Worm (Caenorhabditis elegans) whole organism, mixed stage, embryonic: ENCODE measurements around the gene W02B12.16.

ENCODE experiments used
- M03D4.4 ChIP-seq: sonication (generic microtip); optimal IDR thresholded peaks from 2 replicates; lab custom pipeline; 2017; ENCODE audit warnings: mild to moderate bottlenecking, missing genetic modification characterization, missing compliant biosample characterization
- bed-3 ChIP-seq: fragments of 200-800 bp; sonication (Bioruptor generic); optimal IDR thresholded peaks from 3 replicates; lab custom pipeline; 2018; ENCODE audit warnings: mild to moderate bottlenecking, missing genetic modification characterization, moderate library complexity, missing compliant biosample characterization
- blmp-1 ChIP-seq: fragments of 150-350 bp; optimal IDR thresholded peaks from 2 replicates; lab custom pipeline; 2014; ENCODE audit warnings: missing biosample characterization, missing genetic modification characterization
- ceh-39 ChIP-seq: fragments of 150-350 bp; optimal IDR thresholded peaks from 2 replicates; lab custom pipeline; 2014; ENCODE audit warnings: missing biosample characterization, missing genetic modification characterization
- ceh-43 ChIP-seq: fragments of 200-800 bp; sonication (Bioruptor generic); optimal IDR thresholded peaks from 2 replicates; lab custom pipeline; 2018; ENCODE audit warnings: mild to moderate bottlenecking, missing genetic modification characterization, moderate library complexity, missing compliant biosample characterization
- ceh-83 ChIP-seq: fragments of 200-800 bp; sonication (Bioruptor generic); optimal IDR thresholded peaks from 2 replicates; lab custom pipeline; 2018; ENCODE audit warnings: mild to moderate bottlenecking, missing genetic modification characterization, missing compliant biosample characterization
- ces-1 ChIP-seq: fragments of 150-350 bp; optimal IDR thresholded peaks from 2 replicates; lab custom pipeline; 2014; ENCODE audit warnings: missing biosample characterization, missing genetic modification reagents, missing genetic modification characterization
- cnd-1 ChIP-seq: fragments of 200-800 bp; sonication (Bioruptor generic); optimal IDR thresholded peaks from 2 replicates; lab custom pipeline; 2018; ENCODE audit warnings: mild to moderate bottlenecking, missing genetic modification characterization, missing compliant biosample characterization
- drap-1 ChIP-seq: fragments of 200-800 bp; sonication (Bioruptor generic); optimal IDR thresholded peaks from 3 replicates; lab custom pipeline; 2018; ENCODE audit warnings: mild to moderate bottlenecking, missing genetic modification characterization, missing compliant biosample characterization
- elt-1 ChIP-seq: sonication (generic microtip); optimal IDR thresholded peaks from 2 replicates; lab custom pipeline; 2017; ENCODE audit warnings: missing genetic modification characterization, mild to moderate bottlenecking, missing compliant biosample characterization, antibody characterized with exemption, moderate library complexity, borderline replicate concordance; ENCODE audit not compliant: insufficient read depth
- elt-3 ChIP-seq: fragments of 150-350 bp; optimal IDR thresholded peaks from 2 replicates; lab custom pipeline; 2014; ENCODE audit warnings: missing biosample characterization, missing genetic modification characterization
- flh-1 ChIP-seq: fragments of 200-800 bp; sonication (Bioruptor generic); optimal IDR thresholded peaks from 2 replicates; lab custom pipeline; 2018; ENCODE audit warnings: mild to moderate bottlenecking, missing genetic modification characterization, moderate library complexity, missing compliant biosample characterization
- ham-2 ChIP-seq: fragments of 200-800 bp; sonication (Bioruptor generic); optimal IDR thresholded peaks from 2 replicates; lab custom pipeline; 2018; ENCODE audit warnings: mild to moderate bottlenecking, missing genetic modification characterization, missing compliant biosample characterization
- hlh-1 ChIP-seq: fragments of 150-350 bp; optimal IDR thresholded peaks from 2 replicates; lab custom pipeline; 2014; ENCODE audit warnings: missing biosample characterization, missing genetic modification reagents, missing genetic modification characterization
- lin-13 ChIP-seq: fragments of 150-350 bp; optimal IDR thresholded peaks from 2 replicates; lab custom pipeline; 2014; ENCODE audit warnings: missing biosample characterization, missing genetic modification characterization
- lin-32 ChIP-seq: fragments of 200-800 bp; sonication (Bioruptor generic); optimal IDR thresholded peaks from 2 replicates; lab custom pipeline; 2018; ENCODE audit warnings: mild to moderate bottlenecking, missing genetic modification characterization, missing compliant biosample characterization
- lsy-2 ChIP-seq: fragments of 150-350 bp; optimal IDR thresholded peaks from 2 replicates; lab custom pipeline; 2014; ENCODE audit warnings: missing biosample characterization, missing genetic modification characterization
- mab-5 ChIP-seq: fragments of 150-350 bp; optimal IDR thresholded peaks from 2 replicates; lab custom pipeline; 2014; ENCODE audit warnings: missing biosample characterization, missing genetic modification characterization
- mep-1 ChIP-seq: fragments of 150-350 bp; optimal IDR thresholded peaks from 2 replicates; lab custom pipeline; 2017; ENCODE audit warnings: missing biosample characterization, missing genetic modification reagents, missing genetic modification characterization, inconsistent platforms
- mls-2 ChIP-seq: sonication (generic microtip); optimal IDR thresholded peaks from 2 replicates; lab custom pipeline; 2016; ENCODE audit warnings: mild to moderate bottlenecking, missing genetic modification characterization, moderate library complexity, missing compliant biosample characterization
- nhr-12 ChIP-seq: fragments of 150-350 bp; optimal IDR thresholded peaks from 2 replicates; lab custom pipeline; 2014; ENCODE audit warnings: missing biosample characterization, missing genetic modification characterization
- nhr-2 ChIP-seq: fragments of 150-350 bp; optimal IDR thresholded peaks from 2 replicates; lab custom pipeline; 2014; ENCODE audit warnings: missing biosample characterization, missing genetic modification characterization
- nhr-237 ChIP-seq: fragments of 150-350 bp; optimal IDR thresholded peaks from 2 replicates; lab custom pipeline; 2014; ENCODE audit warnings: missing biosample characterization, missing genetic modification characterization
- nhr-28 ChIP-seq: fragments of 150-350 bp; optimal IDR thresholded peaks from 2 replicates; lab custom pipeline; 2014; ENCODE audit warnings: missing biosample characterization, missing genetic modification characterization
- nhr-76 ChIP-seq: sonication (generic microtip); optimal IDR thresholded peaks from 2 replicates; lab custom pipeline; 2017; ENCODE audit warnings: missing biosample characterization, missing genetic modification characterization
- pha-4 ChIP-seq: fragments of 150-350 bp; optimal IDR thresholded peaks from 2 replicates; lab custom pipeline; 2018; ENCODE audit warnings: missing biosample characterization, missing genetic modification reagents, missing genetic modification characterization
- sem-2 ChIP-seq: fragments of 200-800 bp; sonication (Bioruptor generic); optimal IDR thresholded peaks from 2 replicates; lab custom pipeline; 2018; ENCODE audit warnings: mild to moderate bottlenecking, missing genetic modification characterization, missing compliant biosample characterization
- snpc-4 ChIP-seq: fragments of 150-350 bp; optimal IDR thresholded peaks from 2 replicates; lab custom pipeline; 2014; ENCODE audit warnings: missing biosample characterization, missing genetic modification characterization
- sptf-1 ChIP-seq: sonication (generic microtip); optimal IDR thresholded peaks from 2 replicates; lab custom pipeline; 2017; ENCODE audit warnings: mild to moderate bottlenecking, missing genetic modification characterization, moderate library complexity, missing compliant biosample characterization
- tbx-8 ChIP-seq: fragments of 200-800 bp; sonication (Bioruptor generic); optimal IDR thresholded peaks from 2 replicates; lab custom pipeline; 2018; ENCODE audit warnings: mild to moderate bottlenecking, missing genetic modification characterization, moderate library complexity, missing compliant biosample characterization
- unc-120 ChIP-seq: sonication (generic microtip); optimal IDR thresholded peaks from 2 replicates; lab custom pipeline; 2017; ENCODE audit warnings: missing genetic modification characterization, missing compliant biosample characterization; ENCODE audit not compliant: poor library complexity, severe bottlenecking
- unc-39 ChIP-seq: fragments of 150-350 bp; optimal IDR thresholded peaks from 2 replicates; lab custom pipeline; 2014; ENCODE audit warnings: missing biosample characterization, missing genetic modification characterization
- unc-62 ChIP-seq: fragments of 150-350 bp; optimal IDR thresholded peaks from 2 replicates; lab custom pipeline; 2014; ENCODE audit warnings: missing biosample characterization, missing genetic modification reagents, missing genetic modification characterization
- zip-8 ChIP-seq: fragments of 150-350 bp; optimal IDR thresholded peaks from 2 replicates; lab custom pipeline; 2014; ENCODE audit warnings: missing biosample characterization, missing genetic modification characterization
- ztf-11 ChIP-seq: fragments of 150-350 bp; optimal IDR thresholded peaks from 2 replicates; lab custom pipeline; 2014; ENCODE audit warnings: missing biosample characterization, missing genetic modification characterization

The W02B12.16 gene

ce11 chrII:11469574-11470108, 6.7 kb downstream of the W02B12.16 start, which contains the start of gene cisd-1:
cisd-1 (minus strand) TSS chrII:11469624.
- no peak for TF ChIP-seq drap-1
- TF ChIP-seq mls-2 (tag; lab: Kevin White, UChicago), result no peak
- TF ChIP-seq cnd-1 (tag; lab: Kevin White, UChicago), result no peak
- no peak for TF ChIP-seq nhr-76 (tag; lab: Kevin White, UChicago)
- no peak for TF ChIP-seq ceh-39
- TF ChIP-seq mab-5, result no peak
- TF ChIP-seq lin-32 (GFP tag; lab: Kevin White, UChicago), result no peak
- TF ChIP-seq zip-8 (tag; lab: Kevin White, UChicago), result no peak
- no peak for TF ChIP-seq elt-1 (tag; lab: Kevin White, UChicago)
- TF ChIP-seq, all 35 proteins: peak for 0

- TF ChIP-seq unc-39 (no peak), snpc-4 (tag; lab: Kevin White, UChicago) (no peak), elt-1 (tag; lab: Kevin White, UChicago) (no peak), nhr-237 (tag; lab: Kevin White, UChicago) (no peak), hlh-1 (tag; lab: Kevin White, UChicago) (no peak), mab-5 (no peak), blmp-1 (tag; lab: Kevin White, UChicago) (no peak), ham-2 (GFP tag; lab: Kevin White, UChicago) (no peak)
Measured at ce11 chrII:11467541-11467940, 8.8 kb downstream of the W02B12.16 start, which contains the start of gene klp-17. klp-17 (minus strand) TSS chrII:11467641.

- TF ChIP-seq elt-1 (tag; lab: Kevin White, UChicago) (no peak), lin-13 (tag; lab: Kevin White, UChicago) (no peak), ham-2 (GFP tag; lab: Kevin White, UChicago) (peak; percentile 41), bed-3 (GFP tag; lab: Kevin White, UChicago) (no peak), ceh-39 (no peak), lin-32 (GFP tag; lab: Kevin White, UChicago) (no peak), unc-62 (GFP tag; lab: Kevin White, UChicago) (peak; percentile 20), nhr-2 (no peak), unc-39 (no peak), pha-4 (tag; lab: Kevin White, UChicago) (peak; percentile 38), mep-1 (tag; lab: Kevin White, UChicago) (no peak), nhr-12 (tag; lab: Kevin White, UChicago) (no peak), zip-8 (tag; lab: Kevin White, UChicago) (no peak), lsy-2 (tag; lab: Kevin White, UChicago) (peak; percentile 52), ces-1 (GFP tag; lab: Kevin White, UChicago) (peak; percentile 11), cnd-1 (tag; lab: Kevin White, UChicago) (no peak), elt-3 (tag; lab: Kevin White, UChicago) (no peak), drap-1 (no peak), nhr-237 (tag; lab: Kevin White, UChicago) (no peak), snpc-4 (tag; lab: Kevin White, UChicago) (no peak), ztf-11 (no peak), nhr-76 (tag; lab: Kevin White, UChicago) (no peak), mab-5 (no peak), tbx-8 (GFP tag; lab: Kevin White, UChicago) (no peak), sem-2 (no peak), hlh-1 (tag; lab: Kevin White, UChicago) (no peak), unc-120 (tag; lab: Kevin White, UChicago) (no peak), sptf-1 (tag; lab: Kevin White, UChicago) (no peak), flh-1 (GFP tag; lab: Kevin White, UChicago) (no peak), mls-2 (tag; lab: Kevin White, UChicago) (no peak), nhr-28 (tag; lab: Kevin White, UChicago) (no peak), blmp-1 (tag; lab: Kevin White, UChicago) (peak; percentile 43), ceh-43 (GFP tag; lab: Kevin White, UChicago) (no peak), ceh-83 (GFP tag; lab: Kevin White, UChicago) (no peak), M03D4.4 (tag; lab: Kevin White, UChicago) (no peak)
- TF ChIP-seq, all 35 proteins: peak for 6
Measured at ce11 chrII:11464427-11464944, 11.8 kb downstream of the W02B12.16 start, which contains the start of the genes aars-1 and rga-1. aars-1 (minus strand) TSS chrII:11464497. rga-1 (plus strand) TSS chrII:11464894.
